Fruit fly (Drosophila melanogaster) whole organism, embryonic: ENCODE measurements around the gene CG3919.
A peak's percentile ranks its signal among the peaks of the same experiment; 100 is the strongest.

Source experiments
- Asciz ChIP-seq: fragments of 200-800 bp; sonication (Bioruptor generic); optimal IDR thresholded peaks from 2 replicates; lab custom pipeline; 2017; ENCODE audit warnings: missing biosample characterization, mild to moderate bottlenecking, missing genetic modification characterization, missing genetic modification reagents
- C15 ChIP-seq: fragments of 200-800 bp; sonication (Bioruptor generic); IDR thresholded peaks from 3 replicates; pipeline ENCODE4 v1.3.6; 2022; ENCODE audit warnings: missing biosample characterization, missing genetic modification characterization
- CG10366 ChIP-seq: fragments of 200-800 bp; sonication (Bioruptor generic); IDR thresholded peaks from 2 replicates; pipeline ENCODE4 v1.3.6; 2022; ENCODE audit warnings: missing biosample characterization, missing genetic modification characterization
- CG10543 ChIP-seq: fragments of 200-800 bp; sonication (Bioruptor generic); optimal IDR thresholded peaks from 3 replicates; lab custom pipeline; 2017; ENCODE audit warnings: missing biosample characterization, mild to moderate bottlenecking, missing genetic modification characterization, moderate library complexity
- CG11504 ChIP-seq: fragments of 200-800 bp; sonication (Bioruptor generic); optimal IDR thresholded peaks from 3 replicates; lab custom pipeline; 2019; ENCODE audit warnings: missing biosample characterization, mild to moderate bottlenecking, missing genetic modification characterization, moderate library complexity
- CG11723 ChIP-seq: fragments of 200-800 bp; sonication (Bioruptor generic); optimal IDR thresholded peaks from 2 replicates; lab custom pipeline; 2017; ENCODE audit warnings: missing biosample characterization, mild to moderate bottlenecking, missing genetic modification characterization
- CG12219 ChIP-seq: fragments of 200-800 bp; sonication (Bioruptor generic); optimal IDR thresholded peaks from 3 replicates; lab custom pipeline; 2018; ENCODE audit warnings: missing biosample characterization, mild to moderate bottlenecking, missing genetic modification characterization
- CG12769 ChIP-seq: fragments of 200-800 bp; sonication (Bioruptor generic); optimal IDR thresholded peaks from 2 replicates; lab custom pipeline; 2019; ENCODE audit warnings: missing biosample characterization, mild to moderate bottlenecking, missing genetic modification characterization, moderate library complexity
- CG13123 ChIP-seq: fragments of 200-800 bp; sonication (Bioruptor generic); optimal IDR thresholded peaks from 2 replicates; lab custom pipeline; 2016; ENCODE audit warnings: missing biosample characterization, missing genetic modification characterization
- CG14667 ChIP-seq: fragments of 200-800 bp; sonication (Bioruptor generic); IDR thresholded peaks from 2 replicates; pipeline ENCODE4 v1.3.6; 2022; ENCODE audit warnings: missing biosample characterization, missing genetic modification characterization
- CG16815 ChIP-seq: fragments of 200-800 bp; sonication (Bioruptor generic); optimal IDR thresholded peaks from 3 replicates; lab custom pipeline; 2017; ENCODE audit warnings: missing biosample characterization, mild to moderate bottlenecking, missing genetic modification characterization
- CG3407 ChIP-seq: fragments of 200-800 bp; sonication (Bioruptor generic); optimal IDR thresholded peaks from 2 replicates; lab custom pipeline; 2018; ENCODE audit warnings: missing biosample characterization, mild to moderate bottlenecking, missing genetic modification characterization
- CG34422 ChIP-seq: fragments of 200-800 bp; sonication (Bioruptor generic); IDR thresholded peaks from 3 replicates; pipeline ENCODE4 v1.3.6; 2022; ENCODE audit warnings: missing biosample characterization, missing genetic modification characterization
- CG3838 ChIP-seq: fragments of 200-800 bp; sonication (Bioruptor generic); optimal IDR thresholded peaks from 3 replicates; lab custom pipeline; 2016; ENCODE audit warnings: missing biosample characterization, missing genetic modification characterization
- CG8359 ChIP-seq: fragments of 200-800 bp; sonication (Bioruptor generic); optimal IDR thresholded peaks from 2 replicates; lab custom pipeline; 2017; ENCODE audit warnings: missing biosample characterization, mild to moderate bottlenecking, missing genetic modification characterization, borderline replicate concordance
- Doc2 ChIP-seq: fragments of 200-800 bp; sonication (Bioruptor generic); IDR thresholded peaks from 2 replicates; pipeline ENCODE4 v1.3.6; 2022; ENCODE audit warnings: missing biosample characterization, missing genetic modification characterization
- Fer1 ChIP-seq: fragments of 200-800 bp; sonication (Bioruptor generic); optimal IDR thresholded peaks from 2 replicates; lab custom pipeline; 2017; ENCODE audit warnings: missing biosample characterization, mild to moderate bottlenecking, missing genetic modification characterization
- HLH4C ChIP-seq: fragments of 200-800 bp; sonication (Bioruptor generic); IDR thresholded peaks from 3 replicates; pipeline ENCODE4 v1.3.6; 2022; ENCODE audit warnings: missing biosample characterization, missing genetic modification characterization; ENCODE audit not compliant: partially characterized antibody
- HLHmδ ChIP-seq: fragments of 200-800 bp; sonication (Bioruptor generic); optimal IDR thresholded peaks from 2 replicates; lab custom pipeline; 2018; ENCODE audit warnings: missing biosample characterization, mild to moderate bottlenecking, missing genetic modification characterization, moderate library complexity
- Hmx ChIP-seq: fragments of 200-800 bp; sonication (Bioruptor generic); optimal IDR thresholded peaks from 2 replicates; lab custom pipeline; 2016; ENCODE audit warnings: missing biosample characterization, missing genetic modification characterization
- Hr3 ChIP-seq: fragments of 200-800 bp; sonication (Bioruptor generic); optimal IDR thresholded peaks from 3 replicates; lab custom pipeline; 2016; ENCODE audit warnings: missing biosample characterization, missing genetic modification characterization
- MBD-R2 ChIP-seq: fragments of 200-800 bp; sonication (Bioruptor generic); IDR thresholded peaks from 2 replicates; pipeline ENCODE4 v1.3.6; 2022; ENCODE audit warnings: missing biosample characterization, missing genetic modification characterization
- Max ChIP-seq: fragments of 200-800 bp; sonication (Bioruptor generic); optimal IDR thresholded peaks from 2 replicates; lab custom pipeline; 2016; ENCODE audit warnings: missing biosample characterization, mild to moderate bottlenecking, missing genetic modification characterization
- Med ChIP-seq: fragments of 200-800 bp; sonication (Bioruptor generic); peaks from one replicate; lab custom pipeline; 2016; ENCODE audit warnings: missing biosample characterization, missing genetic modification characterization, mild to moderate bottlenecking, inconsistent platforms, moderate library complexity
- Ravus ChIP-seq: fragments of 200-800 bp; sonication (Bioruptor generic); IDR thresholded peaks from 2 replicates; pipeline ENCODE4 v1.3.6; 2022; ENCODE audit warnings: missing biosample characterization, missing genetic modification characterization
- Ssrp ChIP-seq: fragments of 200-800 bp; sonication (Bioruptor generic); optimal IDR thresholded peaks from 2 replicates; lab custom pipeline; 2018; ENCODE audit warnings: missing biosample characterization, mild to moderate bottlenecking, missing genetic modification characterization, moderate library complexity
- Xrp1 ChIP-seq: fragments of 200-800 bp; sonication (Bioruptor generic); IDR thresholded peaks from 2 replicates; pipeline ENCODE4 v1.3.6; 2022; ENCODE audit warnings: missing biosample characterization, missing genetic modification characterization
- cas ChIP-seq: fragments of 200-800 bp; sonication (Bioruptor generic); IDR thresholded peaks from 2 replicates; pipeline ENCODE4 v1.3.6; 2022; ENCODE audit warnings: missing biosample characterization, missing genetic modification characterization
- cato ChIP-seq: fragments of 200-800 bp; sonication (Bioruptor generic); optimal IDR thresholded peaks from 2 replicates; lab custom pipeline; 2016; ENCODE audit warnings: missing biosample characterization, missing genetic modification characterization, borderline replicate concordance
- chif ChIP-seq, 2 experiments: fragments of 200-800 bp; sonication (Bioruptor generic); optimal IDR thresholded peaks; 3 replicates each; lab custom pipeline; 2016; ENCODE audit warnings: missing biosample characterization in 2 of 2, missing genetic modification characterization in 2 of 2
- cwo ChIP-seq: fragments of 200-800 bp; sonication (Bioruptor generic); optimal IDR thresholded peaks from 3 replicates; lab custom pipeline; 2017; ENCODE audit warnings: missing biosample characterization, missing genetic modification characterization, mild to moderate bottlenecking, moderate library complexity, missing genetic modification reagents
- dan ChIP-seq: fragments of 200-800 bp; sonication (Bioruptor generic); IDR thresholded peaks from 2 replicates; pipeline ENCODE4 v1.3.6; 2022; ENCODE audit warnings: missing biosample characterization, missing genetic modification characterization
- fu2 ChIP-seq: fragments of 200-800 bp; sonication (Bioruptor generic); optimal IDR thresholded peaks from 2 replicates; lab custom pipeline; 2016; ENCODE audit warnings: missing biosample characterization, missing genetic modification characterization
- gcm2 ChIP-seq: fragments of 200-800 bp; sonication (Bioruptor generic); optimal IDR thresholded peaks from 2 replicates; lab custom pipeline; 2016; ENCODE audit warnings: missing biosample characterization, missing genetic modification characterization
- lilli ChIP-seq: fragments of 200-800 bp; sonication (Bioruptor generic); optimal IDR thresholded peaks from 3 replicates; lab custom pipeline; 2016; ENCODE audit warnings: missing biosample characterization, missing genetic modification characterization
- pros ChIP-seq: fragments of 200-800 bp; sonication (Bioruptor generic); optimal IDR thresholded peaks from 3 replicates; lab custom pipeline; 2019; ENCODE audit warnings: missing biosample characterization, mild to moderate bottlenecking, missing genetic modification characterization, moderate library complexity
- ro ChIP-seq: fragments of 200-800 bp; sonication (Bioruptor generic); IDR thresholded peaks from 2 replicates; pipeline ENCODE4 v1.3.6; 2022; ENCODE audit warnings: missing biosample characterization, missing genetic modification characterization
- slp2 ChIP-seq: fragments of 200-800 bp; sonication (Bioruptor generic); optimal IDR thresholded peaks from 2 replicates; lab custom pipeline; 2016; ENCODE audit warnings: missing biosample characterization, missing genetic modification characterization
- ssp ChIP-seq: fragments of 200-800 bp; sonication (Bioruptor generic); IDR thresholded peaks from 2 replicates; pipeline ENCODE4 v1.3.6; 2022; ENCODE audit warnings: missing biosample characterization, missing genetic modification characterization
- stc ChIP-seq: fragments of 200-800 bp; sonication (Bioruptor generic); IDR thresholded peaks from 2 replicates; pipeline ENCODE4 v1.3.6; 2022; ENCODE audit warnings: missing biosample characterization, missing genetic modification characterization
- tll ChIP-seq, 2 experiments: fragments of 200-800 bp in 1 of 2; fragments of >200 bp in 1 of 2; sonication (Bioruptor generic) in 1 of 2; optimal IDR thresholded peaks; 2 replicates each; lab custom pipeline; 2017 to 2019; ENCODE audit warnings: missing biosample characterization in 2 of 2, missing genetic modification characterization in 2 of 2, mild to moderate bottlenecking in 1 of 2, moderate library complexity in 1 of 2
- zfh1 ChIP-seq: fragments of 200-800 bp; sonication (Bioruptor generic); IDR thresholded peaks from 3 replicates; pipeline ENCODE4 v1.3.6; 2022; ENCODE audit warnings: missing biosample characterization, missing genetic modification characterization

The CG3919 gene

dm6 chr3L:14451534-14451933 lies 41.1 kb downstream of the CG3919 start (continued):
- no peak for TF ChIP-seq HLH4C (GFP tag; lab: Robert Waterston, UW)
- peak; percentile 41 for TF ChIP-seq CG11504 (tag; lab: Kevin White, UChicago)
- TF ChIP-seq CG10366 (GFP tag; lab: Robert Waterston, UW), result no peak
- peak; percentile 66; the same call in 1 of the 2 replicates for TF ChIP-seq Xrp1 (GFP tag; lab: Robert Waterston, UW)
- peak; percentile 58; the same call in 2 of the 3 replicates for TF ChIP-seq zfh1 (GFP tag; lab: Robert Waterston, UW)
- TF ChIP-seq C15, result no peak
- no peak for TF ChIP-seq pros (GFP tag; lab: Kevin White, UChicago)
- TF ChIP-seq Ssrp, result peak; percentile 4
- no peak for TF ChIP-seq fu2 (GFP tag; lab: Kevin White, UChicago)
- no peak for TF ChIP-seq ssp
- no peak for TF ChIP-seq stc (GFP tag; lab: Robert Waterston, UW)
- TF ChIP-seq CG34422 (GFP tag; lab: Robert Waterston, UW), result 0 out of 3 replicates have a peak, but pooled peaks have one; percentile 37
- TF ChIP-seq CG8359 (GFP tag; lab: Kevin White, UChicago), result no peak
- TF ChIP-seq MBD-R2 (GFP tag; lab: Robert Waterston, UW), result no peak
- TF ChIP-seq cato (GFP tag; lab: Kevin White, UChicago), result no peak
- TF ChIP-seq slp2 (GFP tag; lab: Kevin White, UChicago), result no peak
- TF ChIP-seq CG16815, result peak; percentile 13
- peak in 1 of 2 experiments; percentile 68 for TF ChIP-seq tll (GFP tag; optimal IDR thresholded peaks at IDR 0.05; lab: Kevin White, UChicago)
- 0 out of 2 replicates have a peak, but pooled peaks have one; percentile 23 for TF ChIP-seq ro (GFP tag; lab: Robert Waterston, UW)
- TF ChIP-seq Asciz (GFP tag; lab: Kevin White, UChicago), result no peak
- TF ChIP-seq Doc2, result no peak
- TF ChIP-seq CG13123 (GFP tag; lab: Kevin White, UChicago), result no peak
- no peak for TF ChIP-seq CG11723 (GFP tag; lab: Kevin White, UChicago)
- TF ChIP-seq lilli (GFP tag; lab: Kevin White, UChicago), result no peak
- no peak for TF ChIP-seq Hmx (GFP tag; lab: Kevin White, UChicago)
- TF ChIP-seq CG3838 (GFP tag; lab: Kevin White, UChicago), result no peak
- TF ChIP-seq Max (GFP tag; lab: Kevin White, UChicago), result no peak
- no peak for TF ChIP-seq CG3407
- no peak for TF ChIP-seq cwo (GFP tag; lab: Kevin White, UChicago)
- TF ChIP-seq Ravus (GFP tag; lab: Robert Waterston, UW), result no peak
- TF ChIP-seq Fer1 (GFP tag; lab: Kevin White, UChicago), result no peak
- TF ChIP-seq Med (GFP tag; lab: Kevin White, UChicago), result peak; percentile 82
- TF ChIP-seq gcm2 (GFP tag; lab: Kevin White, UChicago), result no peak
- no peak for TF ChIP-seq CG12219 (GFP tag; lab: Kevin White, UChicago)
- TF ChIP-seq chif (GFP tag; optimal IDR thresholded peaks at IDR 0.05; lab: Kevin White, UChicago), result peak in 1 of 2 experiments; percentile 45
- no peak for TF ChIP-seq dan
- no peak for TF ChIP-seq HLHmδ (GFP tag; lab: Kevin White, UChicago)
- peak; percentile 3 for TF ChIP-seq Hr3 (GFP tag; lab: Kevin White, UChicago)
- no peak for TF ChIP-seq CG14667 (GFP tag; lab: Robert Waterston, UW)
- no peak for TF ChIP-seq CG10543
- TF ChIP-seq cas (GFP tag; lab: Robert Waterston, UW), result no peak
- no peak for TF ChIP-seq CG12769 (tag; lab: Kevin White, UChicago)
